Worm (Caenorhabditis elegans) whole organism, L3 larva: Measurements from ENCODE around the gene mam-6.
A peak's percentile ranks its signal among the peaks of the same experiment; 100 is the strongest.

ENCODE experiments used
- R02D3.7 ChIP-seq: fragments of 150-350 bp; optimal IDR thresholded peaks from 2 replicates; lab custom pipeline; 2014; ENCODE audit warnings: missing biosample characterization, missing genetic modification characterization
- ZK546.5 ChIP-seq: sonication (generic microtip); optimal IDR thresholded peaks from 2 replicates; lab custom pipeline; 2017; ENCODE audit warnings: missing biosample characterization, missing genetic modification characterization
- aly-2 ChIP-seq: fragments of 150-350 bp; optimal IDR thresholded peaks from 2 replicates; lab custom pipeline; 2014; ENCODE audit warnings: missing biosample characterization, missing genetic modification characterization
- ama-1 ChIP-seq: fragments of 150-350 bp; optimal IDR thresholded peaks from 2 replicates; lab custom pipeline; 2018
- ceh-16 ChIP-seq: sonication (generic microtip); optimal IDR thresholded peaks from 2 replicates; lab custom pipeline; 2017; ENCODE audit warnings: missing biosample characterization, missing genetic modification characterization
- ceh-28 ChIP-seq: fragments of 150-350 bp; optimal IDR thresholded peaks from 2 replicates; lab custom pipeline; 2014; ENCODE audit warnings: missing biosample characterization, missing genetic modification reagents, missing genetic modification characterization
- ceh-82 ChIP-seq: fragments of 150-350 bp; optimal IDR thresholded peaks from 2 replicates; lab custom pipeline; 2014; ENCODE audit warnings: missing biosample characterization, missing genetic modification characterization
- ceh-9 ChIP-seq: sonication (generic microtip); optimal IDR thresholded peaks from 2 replicates; lab custom pipeline; 2018; ENCODE audit warnings: missing biosample characterization, missing genetic modification characterization
- daf-12 ChIP-seq: fragments of 150-350 bp; optimal IDR thresholded peaks from 2 replicates; lab custom pipeline; 2014; ENCODE audit warnings: missing biosample characterization, missing genetic modification reagents, missing genetic modification characterization
- egl-27 ChIP-seq: sonication (generic microtip); optimal IDR thresholded peaks from 4 replicates; lab custom pipeline; 2017; ENCODE audit warnings: missing biosample characterization, missing genetic modification reagents, missing genetic modification characterization
- egl-5 ChIP-seq: fragments of 150-350 bp; optimal IDR thresholded peaks from 2 replicates; lab custom pipeline; 2017; ENCODE audit warnings: missing biosample characterization, missing genetic modification reagents, missing genetic modification characterization, inconsistent platforms
- elt-1 ChIP-seq: fragments of 150-350 bp; optimal IDR thresholded peaks from 2 replicates; lab custom pipeline; 2014; ENCODE audit warnings: missing biosample characterization, missing genetic modification characterization
- elt-2 ChIP-seq: sonication (generic microtip); optimal IDR thresholded peaks from 2 replicates; lab custom pipeline; 2016; ENCODE audit warnings: missing genetic modification reagents, mild to moderate bottlenecking, missing genetic modification characterization, missing compliant biosample characterization
- elt-3 ChIP-seq, 3 experiments: fragments of 150-350 bp in 1 of 3; sonication (generic microtip) in 2 of 3; optimal IDR thresholded peaks; 2 replicates in 2 of 3; 4 replicates in 1 of 3; lab custom pipeline; 2014 to 2017; ENCODE audit warnings: missing biosample characterization in 3 of 3, missing genetic modification characterization in 3 of 3
- eor-1 ChIP-seq, 2 experiments: fragments of 150-350 bp; optimal IDR thresholded peaks; 2 replicates each; lab custom pipeline; 2014 to 2018; ENCODE audit warnings: missing biosample characterization in 2 of 2, missing genetic modification characterization in 2 of 2
- fkh-10 ChIP-seq: sonication (generic microtip); optimal IDR thresholded peaks from 2 replicates; lab custom pipeline; 2017; ENCODE audit warnings: missing biosample characterization, missing genetic modification reagents, missing genetic modification characterization
- fkh-2 ChIP-seq: fragments of 150-350 bp; optimal IDR thresholded peaks from 2 replicates; lab custom pipeline; 2014; ENCODE audit warnings: missing biosample characterization, missing genetic modification reagents, missing genetic modification characterization
- fos-1 ChIP-seq: fragments of 150-350 bp; optimal IDR thresholded peaks from 2 replicates; lab custom pipeline; 2014; ENCODE audit warnings: missing biosample characterization, missing genetic modification characterization
- hmg-11 ChIP-seq: sonication (generic microtip); optimal IDR thresholded peaks from 2 replicates; lab custom pipeline; 2016; ENCODE audit warnings: missing genetic modification characterization, missing compliant biosample characterization
- jun-1 ChIP-seq: fragments of 150-350 bp; optimal IDR thresholded peaks from 2 replicates; lab custom pipeline; 2014; ENCODE audit warnings: missing biosample characterization, missing genetic modification reagents, missing genetic modification characterization
- lin-15B ChIP-seq: fragments of 150-350 bp; optimal IDR thresholded peaks from 2 replicates; lab custom pipeline; 2014; ENCODE audit warnings: missing biosample characterization, missing genetic modification characterization
- lin-39 ChIP-seq: fragments of 150-350 bp; optimal IDR thresholded peaks from 2 replicates; lab custom pipeline; 2018; ENCODE audit warnings: missing biosample characterization, missing genetic modification reagents, missing genetic modification characterization
- lsy-12 ChIP-seq: sonication (generic microtip); optimal IDR thresholded peaks from 2 replicates; lab custom pipeline; 2016; ENCODE audit warnings: mild to moderate bottlenecking, missing genetic modification characterization, missing compliant biosample characterization
- mdl-1 ChIP-seq: fragments of 150-350 bp; optimal IDR thresholded peaks from 2 replicates; lab custom pipeline; 2014; ENCODE audit warnings: missing biosample characterization, missing genetic modification characterization
- mml-1 ChIP-seq: fragments of 150-350 bp; sonication (generic microtip); optimal IDR thresholded peaks from 3 replicates; lab custom pipeline; 2014; ENCODE audit warnings: missing biosample characterization, missing genetic modification characterization
- nfya-1 ChIP-seq: sonication (generic microtip); optimal IDR thresholded peaks from 2 replicates; lab custom pipeline; 2017; ENCODE audit warnings: missing genetic modification characterization, mild to moderate bottlenecking, missing compliant biosample characterization, antibody characterized with exemption, moderate library complexity; ENCODE audit not compliant: insufficient read depth
- nhr-11 ChIP-seq: fragments of 150-350 bp; optimal IDR thresholded peaks from 2 replicates; lab custom pipeline; 2014; ENCODE audit warnings: missing biosample characterization, missing genetic modification characterization
- nhr-12 ChIP-seq: fragments of 150-350 bp; optimal IDR thresholded peaks from 2 replicates; lab custom pipeline; 2014; ENCODE audit warnings: missing biosample characterization, missing genetic modification characterization
- nhr-23 ChIP-seq: fragments of 150-350 bp; optimal IDR thresholded peaks from 2 replicates; lab custom pipeline; 2014; ENCODE audit warnings: missing biosample characterization, missing genetic modification reagents, missing genetic modification characterization
- nhr-237 ChIP-seq: fragments of 150-350 bp; optimal IDR thresholded peaks from 2 replicates; lab custom pipeline; 2014; ENCODE audit warnings: missing biosample characterization, missing genetic modification characterization
- nhr-25 ChIP-seq: sonication (generic microtip); optimal IDR thresholded peaks from 2 replicates; lab custom pipeline; 2017; ENCODE audit warnings: missing biosample characterization, missing genetic modification characterization
- nhr-28 ChIP-seq: fragments of 150-350 bp; optimal IDR thresholded peaks from 2 replicates; lab custom pipeline; 2014; ENCODE audit warnings: missing biosample characterization, missing genetic modification characterization
- nhr-43 ChIP-seq: sonication (generic microtip); optimal IDR thresholded peaks from 2 replicates; lab custom pipeline; 2016; ENCODE audit warnings: mild to moderate bottlenecking, missing genetic modification characterization, missing compliant biosample characterization; ENCODE audit not compliant: poor library complexity, severe bottlenecking
- nhr-67 ChIP-seq: fragments of 150-350 bp; optimal IDR thresholded peaks from 2 replicates; lab custom pipeline; 2014; ENCODE audit warnings: missing biosample characterization, missing genetic modification characterization
- nhr-76 ChIP-seq: fragments of 150-350 bp; sonication (generic microtip); optimal IDR thresholded peaks from 5 replicates; lab custom pipeline; 2014; ENCODE audit warnings: missing biosample characterization, missing genetic modification characterization
- nhr-77 ChIP-seq: fragments of 150-350 bp; optimal IDR thresholded peaks from 2 replicates; lab custom pipeline; 2014; ENCODE audit warnings: missing biosample characterization, missing genetic modification characterization
- pha-4 ChIP-seq: fragments of 150-350 bp; optimal IDR thresholded peaks from 2 replicates; lab custom pipeline; 2014; ENCODE audit warnings: missing biosample characterization, missing genetic modification reagents, missing genetic modification characterization
- pqm-1 ChIP-seq: fragments of 150-350 bp; optimal IDR thresholded peaks from 2 replicates; lab custom pipeline; 2017; ENCODE audit warnings: missing biosample characterization, missing genetic modification characterization, inconsistent platforms
- sea-2 ChIP-seq: fragments of 150-350 bp; sonication (generic microtip); optimal IDR thresholded peaks from 4 replicates; lab custom pipeline; 2014; ENCODE audit warnings: missing biosample characterization, missing genetic modification reagents, missing genetic modification characterization
- skn-1 ChIP-seq: fragments of 150-350 bp; optimal IDR thresholded peaks from 2 replicates; lab custom pipeline; 2014; ENCODE audit warnings: missing biosample characterization, missing genetic modification characterization
- snpc-4 ChIP-seq: fragments of 150-350 bp; optimal IDR thresholded peaks from 2 replicates; lab custom pipeline; 2014; ENCODE audit warnings: missing biosample characterization, missing genetic modification characterization
- tbx-2 ChIP-seq: sonication (generic microtip); optimal IDR thresholded peaks from 2 replicates; lab custom pipeline; 2016; ENCODE audit warnings: mild to moderate bottlenecking, missing genetic modification characterization, missing compliant biosample characterization
- unc-39 ChIP-seq: sonication (generic microtip); optimal IDR thresholded peaks from 4 replicates; lab custom pipeline; 2017; ENCODE audit warnings: missing biosample characterization, missing genetic modification characterization
- unc-62 ChIP-seq: fragments of 150-350 bp; sonication (generic microtip); optimal IDR thresholded peaks from 4 replicates; lab custom pipeline; 2014; ENCODE audit warnings: missing biosample characterization, missing genetic modification reagents, missing genetic modification characterization
- zag-1 ChIP-seq: fragments of 150-350 bp; optimal IDR thresholded peaks from 2 replicates; lab custom pipeline; 2014; ENCODE audit warnings: missing biosample characterization, missing genetic modification characterization
- ztf-11 ChIP-seq: fragments of 150-350 bp; optimal IDR thresholded peaks from 2 replicates; lab custom pipeline; 2014; ENCODE audit warnings: missing biosample characterization, missing genetic modification characterization
- ztf-4 ChIP-seq: fragments of 150-350 bp; optimal IDR thresholded peaks from 2 replicates; lab custom pipeline; 2014; ENCODE audit warnings: missing biosample characterization, missing genetic modification characterization

Gene mam-6

ce11 chrX:15040552-15041080 lies 28.5 kb downstream of the mam-6 start, which contains the start of gene C18B12.4:
Gene C18B12.4, minus strand, starts transcription at chrX:15040602.
- TF ChIP-seq ztf-4 (peak; percentile 33), nhr-67 (tag; lab: Kevin White, UChicago) (no peak), unc-39 (no peak), zag-1 (tag; lab: Kevin White, UChicago) (no peak), ceh-16 (tag; lab: Kevin White, UChicago) (no peak), mml-1 (tag; lab: Kevin White, UChicago) (no peak), tbx-2 (tag; lab: Kevin White, UChicago) (peak; percentile 27), eor-1 (tag; optimal IDR thresholded peaks at IDR 0.05; lab: Kevin White, UChicago) (no peak), aly-2 (tag; lab: Kevin White, UChicago) (no peak), hmg-11 (tag; lab: Kevin White, UChicago) (peak; percentile 72), snpc-4 (peak; percentile 23), nfya-1 (tag; lab: Kevin White, UChicago) (peak; percentile 84), ztf-11 (tag; lab: Kevin White, UChicago) (no peak), nhr-28 (tag; lab: Kevin White, UChicago) (no peak), pha-4 (tag; lab: Kevin White, UChicago) (peak; percentile 95), sea-2 (GFP tag; lab: Kevin White, UChicago) (no peak), nhr-237 (tag; lab: Kevin White, UChicago) (no peak), nhr-23 (tag; lab: Kevin White, UChicago) (peak; percentile 86), skn-1 (tag; lab: Kevin White, UChicago) (no peak), ceh-28 (tag; lab: Kevin White, UChicago) (peak; percentile 77), nhr-76 (no peak), egl-5 (tag; lab: Kevin White, UChicago) (peak; percentile 88), egl-27 (tag; lab: Kevin White, UChicago) (peak; percentile 44), fos-1 (peak; percentile 41), nhr-77 (tag; lab: Kevin White, UChicago) (no peak), ZK546.5 (tag; lab: Kevin White, UChicago) (no peak), lin-15B (tag; lab: Kevin White, UChicago) (peak; percentile 85), daf-12 (tag; lab: Kevin White, UChicago) (no peak), nhr-12 (tag; lab: Kevin White, UChicago) (no peak), fkh-10 (GFP tag; lab: Kevin White, UChicago) (no peak), elt-2 (tag; lab: Kevin White, UChicago) (peak; percentile 79), elt-1 (tag; lab: Kevin White, UChicago) (peak; percentile 74), ceh-82 (tag; lab: Kevin White, UChicago) (no peak), elt-3 (tag; optimal IDR thresholded peaks at IDR 0.05; lab: Kevin White, UChicago) (no peak), lin-39 (tag; lab: Kevin White, UChicago) (peak; percentile 100), nhr-43 (tag; lab: Kevin White, UChicago) (peak; percentile 80), nhr-11 (tag; lab: Kevin White, UChicago) (no peak), jun-1 (tag; lab: Kevin White, UChicago) (peak; percentile 84), fkh-2 (tag; lab: Kevin White, UChicago) (no peak), ama-1 (lab: Kevin White, UChicago) (peak; percentile 67), lsy-12 (tag; lab: Kevin White, UChicago) (peak; percentile 84), pqm-1 (tag; lab: Kevin White, UChicago) (peak; percentile 51), nhr-25 (tag; lab: Kevin White, UChicago) (peak; percentile 90), R02D3.7 (peak; percentile 10), unc-62 (GFP tag; lab: Kevin White, UChicago) (peak; percentile 39), ceh-9 (tag; lab: Kevin White, UChicago) (no peak), mdl-1 (peak; percentile 21)
- TF ChIP-seq, all 47 proteins: peak for 24
